Worm (Caenorhabditis elegans): ENCODE results near the gene tmed-10.
"Not testable (repeated sequence)": the region's sequence is repeated elsewhere in the genome, so short reads cannot be mapped to it uniquely, and the experiment has no call there.

tmed-10 gene

ce11 chrV:11298632-11299031 lies 28.1 kb downstream of the tmed-10 start, which contains the start of gene T03F7.5:
T03F7.5 (minus strand) TSS chrV:11298732.
- TF ChIP-seq alr-1 (tag; optimal IDR thresholded peaks at IDR 0.05; ENCODE audit: borderline replicate concordance) (no peak), efl-1 (optimal IDR thresholded peaks at IDR 0.05) (no peak), efl-1 (GFP tag; optimal IDR thresholded peaks at IDR 0.05 in 1 of 2) (peak in 1 of 2 experiments; percentile 7)

DNA sequence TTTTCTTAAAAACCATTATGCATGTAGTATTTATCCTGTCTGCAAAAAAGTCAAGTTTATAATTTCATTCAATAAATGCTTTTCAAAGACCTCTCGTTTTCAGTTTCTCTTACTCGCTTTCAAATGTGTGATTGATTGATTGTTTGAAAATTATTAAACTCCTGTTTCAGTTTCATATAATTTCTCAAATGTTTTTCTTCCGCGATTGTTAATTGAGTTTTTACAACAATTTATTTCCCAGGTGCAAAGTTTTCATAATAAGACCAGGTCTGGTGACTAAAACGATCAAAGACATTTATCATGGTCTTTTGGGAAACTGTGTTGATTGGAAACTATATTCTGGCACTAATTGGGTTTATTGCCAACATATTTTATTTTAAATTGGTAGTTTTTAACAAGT lies 32.4 kb downstream of the tmed-10 start, which contains the start of gene T03F7.6:
Gene T03F7.6, plus strand, starts transcription at position 301 of the 400 bp plus-strand sequence.
- TF ChIP-seq lin-35 (GFP tag; optimal IDR thresholded peaks at IDR 0.05) (no peak), fkh-8 (tag; optimal IDR thresholded peaks at IDR 0.05) (no peak), egl-13 (tag; optimal IDR thresholded peaks at IDR 0.05) (no peak), ces-1 (GFP tag; optimal IDR thresholded peaks at IDR 0.05) (no peak), ceh-90 (tag; optimal IDR thresholded peaks at IDR 0.05) (no peak), tbx-2 (tag; optimal IDR thresholded peaks at IDR 0.05) (no peak), C34B4.2 (tag; optimal IDR thresholded peaks at IDR 0.05) (no peak), vab-15 (tag; optimal IDR thresholded peaks at IDR 0.05) (no peak), irx-1 (tag; optimal IDR thresholded peaks at IDR 0.05) (no peak), nhr-84 (tag; optimal IDR thresholded peaks at IDR 0.05) (no peak), unc-130 (tag; optimal IDR thresholded peaks at IDR 0.05) (no peak), alr-1 (tag; optimal IDR thresholded peaks at IDR 0.05; ENCODE audit: borderline replicate concordance) (no peak)

DNA sequence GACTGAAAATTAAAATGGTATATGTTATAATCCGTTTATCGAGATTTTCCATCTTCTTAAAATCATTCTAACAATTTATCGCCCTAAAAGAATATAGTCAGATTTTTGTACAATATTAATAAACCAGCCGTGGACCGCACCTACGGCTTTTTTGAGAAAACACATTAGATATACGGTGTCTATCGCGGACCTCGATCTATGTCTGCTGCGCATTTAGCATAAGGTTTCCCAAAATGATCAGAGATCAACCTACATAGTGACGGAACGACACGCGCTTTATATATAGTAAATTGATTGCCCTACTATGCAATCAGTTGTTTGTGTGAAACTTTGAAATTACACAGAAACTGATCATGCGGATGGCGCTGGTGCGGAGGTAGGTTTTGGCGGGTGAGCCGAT lies 34.1 kb downstream of the tmed-10 start:
- TF ChIP-seq ztf-4 (tag; optimal IDR thresholded peaks at IDR 0.05): no peak

- TF ChIP-seq rnt-1 (tag; optimal IDR thresholded peaks at IDR 0.05): no peak
- TF ChIP-seq elt-3 (tag; optimal IDR thresholded peaks at IDR 0.05): no peak
- no peak for TF ChIP-seq nhr-12 (tag; optimal IDR thresholded peaks at IDR 0.05)
- no peak for TF ChIP-seq F16B12.6 (tag; optimal IDR thresholded peaks at IDR 0.05)
- no peak for TF ChIP-seq xbp-1 (tag; optimal IDR thresholded peaks at IDR 0.05)
- no peak for TF ChIP-seq zip-4 (GFP tag; optimal IDR thresholded peaks at IDR 0.05)
- no peak for TF ChIP-seq pqm-1 (tag; optimal IDR thresholded peaks at IDR 0.05)
- no peak for TF ChIP-seq nhr-85 (tag)
- TF ChIP-seq mef-2 (tag; optimal IDR thresholded peaks at IDR 0.05): no peak
- no peak for TF ChIP-seq skn-1 (tag; optimal IDR thresholded peaks at IDR 0.05)
- no peak for TF ChIP-seq efl-1 (optimal IDR thresholded peaks at IDR 0.05)
- TF ChIP-seq efl-1 (GFP tag; optimal IDR thresholded peaks at IDR 0.05 in 1 of 2): no peak
- TF ChIP-seq nhr-76 (tag; optimal IDR thresholded peaks at IDR 0.05): no peak
- TF ChIP-seq mep-1 (tag; optimal IDR thresholded peaks at IDR 0.05): no peak
- no peak for TF ChIP-seq nhr-77 (tag; optimal IDR thresholded peaks at IDR 0.05)
- no peak for TF ChIP-seq fkh-8 (tag; optimal IDR thresholded peaks at IDR 0.05)
These were observed 35.9 kb downstream of the tmed-10 start, which contains the start of gene C03E10.1 for ce11 chrV:11290888-11291287. C03E10.1 (plus strand) TSS chrV:11291188.

ce11 chrV:11286114-11286513 lies 40.6 kb downstream of the tmed-10 start, which contains the start of gene C03E10.3:
C03E10.3 (plus strand) TSS chrV:11286414.
- not testable (repeated sequence) for TF ChIP-seq efl-1 (optimal IDR thresholded peaks at IDR 0.05)
- TF ChIP-seq efl-1 (GFP tag; optimal IDR thresholded peaks at IDR 0.05 in 1 of 2): peak in 1 of 2 experiments; percentile 40

DNA sequence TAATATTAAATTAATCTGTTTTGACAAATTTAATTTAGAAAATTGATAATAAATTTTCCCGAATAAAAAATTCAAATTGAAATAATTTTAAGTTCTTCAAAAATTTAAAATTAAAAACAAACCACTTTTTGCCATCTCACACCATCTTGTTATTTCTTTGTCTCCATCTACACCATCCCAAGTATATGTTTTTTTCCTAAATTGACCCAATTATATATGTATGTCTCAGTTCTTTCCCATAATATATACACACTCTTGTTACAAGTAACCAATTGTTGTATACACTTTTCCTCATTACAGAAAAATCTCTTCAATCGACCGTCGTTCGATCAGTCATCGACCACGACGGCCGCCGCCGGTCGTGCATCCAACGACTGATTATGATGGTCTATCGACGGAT lies 44.5 kb downstream of the tmed-10 start, which contains the start of gene gly-20:
Gene gly-20, plus strand, starts transcription at position 301 of the 400 bp plus-strand sequence.
- no peak for TF ChIP-seq elt-3 (tag; optimal IDR thresholded peaks at IDR 0.05)

ce11 chrV:11281414-11282209 lies 45.2 kb downstream of the tmed-10 start:
- peak; percentile 66 for TF ChIP-seq mep-1 (tag; optimal IDR thresholded peaks at IDR 0.05)
- TF ChIP-seq hlh-17 (GFP tag; optimal IDR thresholded peaks at IDR 0.05; ENCODE audit: borderline replicate concordance): no peak
- TF ChIP-seq ztf-4 (tag; optimal IDR thresholded peaks at IDR 0.05): no peak
- TF ChIP-seq nhr-20 (tag; optimal IDR thresholded peaks at IDR 0.05): peak; percentile 62
- no peak for TF ChIP-seq zip-4 (GFP tag; optimal IDR thresholded peaks at IDR 0.05)
- no peak for TF ChIP-seq efl-3 (GFP tag; optimal IDR thresholded peaks at IDR 0.05)
- TF ChIP-seq mab-9 (GFP tag; IDR thresholded peaks at IDR 0.05): no peak
- TF ChIP-seq dpl-1 (GFP tag; optimal IDR thresholded peaks at IDR 0.05): peak in 1 of 3 experiments; percentile 9
- TF ChIP-seq hlh-4 (tag; optimal IDR thresholded peaks at IDR 0.05): no peak
- TF ChIP-seq lin-14 (GFP tag; optimal IDR thresholded peaks at IDR 0.05): peak; percentile 78
- peak in 1 of 6 experiments; percentile 27 for TF ChIP-seq elt-3 (tag; optimal IDR thresholded peaks at IDR 0.05)
- TF ChIP-seq efl-1 (optimal IDR thresholded peaks at IDR 0.05): peak; percentile 3 to 19
- no peak for TF ChIP-seq efl-1 (GFP tag; optimal IDR thresholded peaks at IDR 0.05 in 1 of 2)
- TF ChIP-seq lin-15B (tag; optimal IDR thresholded peaks at IDR 0.05): no peak
- TF ChIP-seq C04F5.9 (tag; optimal IDR thresholded peaks at IDR 0.05): no peak
- TF ChIP-seq lsy-2 (tag; optimal IDR thresholded peaks at IDR 0.05): peak in 1 of 2 experiments; percentile 11
- no peak for TF ChIP-seq hpl-2 (GFP tag; optimal IDR thresholded peaks at IDR 0.05)

Data from whole organism, L1 larva.